Worm (Caenorhabditis elegans): ENCODE data around the gene mat-2.

ce11 chrII:11162390-11162789 is 49.9 kb downstream of the mat-2 start, which contains the start of gene ptr-13:
- TF ChIP-seq him-1 (tag; optimal IDR thresholded peaks at IDR 0.05), result no peak
- no peak for TF ChIP-seq dao-5 (tag; optimal IDR thresholded peaks at IDR 0.05)
- no peak for TF ChIP-seq W03F9.2 (tag; optimal IDR thresholded peaks at IDR 0.05)

Measured in whole organism, L4/young adult.